Worm (Caenorhabditis elegans) whole organism, L4/young adult: ENCODE measurements around the gene F47G3.1.

Experiments used
- W03F9.2 ChIP-seq: fragments of 150-350 bp; optimal IDR thresholded peaks from 2 replicates; lab custom pipeline; 2014; ENCODE audit warnings: missing biosample characterization, missing genetic modification characterization
- dao-5 ChIP-seq: sonication (generic microtip); optimal IDR thresholded peaks from 2 replicates; lab custom pipeline; 2016; ENCODE audit warnings: missing genotype, missing genetic modification characterization, moderate library complexity, missing compliant biosample characterization
- him-1 ChIP-seq: sonication (generic microtip); optimal IDR thresholded peaks from 2 replicates; lab custom pipeline; 2016; ENCODE audit warnings: missing genotype, missing genetic modification reagents, missing genetic modification characterization, missing compliant biosample characterization

- no peak for TF ChIP-seq him-1 (tag; lab: Kevin White, UChicago)
- no peak for TF ChIP-seq dao-5 (tag; lab: Kevin White, UChicago)
- no peak for TF ChIP-seq W03F9.2
These were observed 9.4 kb downstream of the F47G3.1 start, which contains the start of gene C43H6.6 for ce11 chrX:2394983-2395382.
